Fruit fly (Drosophila melanogaster) whole organism, embryonic: Measurements from ENCODE around the gene CG43221.

Experiments used
- ATbp ChIP-seq: fragments of 200-800 bp; sonication (Bioruptor generic); optimal IDR thresholded peaks from 2 replicates; lab custom pipeline; 2017; ENCODE audit warnings: missing biosample characterization, mild to moderate bottlenecking, missing genetic modification characterization, missing genetic modification reagents
- Adf1 ChIP-seq: fragments of 200-800 bp; sonication (Bioruptor generic); IDR thresholded peaks from 2 replicates; pipeline ENCODE4 v1.3.6; 2022; ENCODE audit warnings: missing biosample characterization, missing genetic modification characterization
- Atf-2 ChIP-seq: fragments of 200-800 bp; sonication (Bioruptor generic); optimal IDR thresholded peaks from 2 replicates; lab custom pipeline; 2016; ENCODE audit warnings: missing biosample characterization, missing genetic modification characterization
- BtbVII ChIP-seq: fragments of 200-800 bp; sonication (Bioruptor generic); optimal IDR thresholded peaks from 3 replicates; lab custom pipeline; 2017; ENCODE audit warnings: missing biosample characterization, mild to moderate bottlenecking, missing genetic modification characterization
- CG11695 ChIP-seq: fragments of 200-800 bp; sonication (Bioruptor generic); IDR thresholded peaks from 3 replicates; pipeline ENCODE4 v1.3.6; 2022; ENCODE audit warnings: missing biosample characterization, missing genetic modification characterization
- CG12071 ChIP-seq: fragments of 200-800 bp; sonication (Bioruptor generic); optimal IDR thresholded peaks from 3 replicates; lab custom pipeline; 2018; ENCODE audit warnings: missing biosample characterization, mild to moderate bottlenecking, missing genetic modification characterization
- CG14965 ChIP-seq: fragments of 200-800 bp; sonication (Bioruptor generic); optimal IDR thresholded peaks from 2 replicates; lab custom pipeline; 2016; ENCODE audit warnings: missing biosample characterization, missing genetic modification characterization, borderline replicate concordance
- CG15601 ChIP-seq: fragments of 200-800 bp; sonication (Bioruptor generic); optimal IDR thresholded peaks from 3 replicates; lab custom pipeline; 2019; ENCODE audit warnings: missing biosample characterization, mild to moderate bottlenecking, missing genetic modification characterization, moderate library complexity
- CG18599 ChIP-seq: fragments of 200-800 bp; sonication (Bioruptor generic); optimal IDR thresholded peaks from 3 replicates; lab custom pipeline; 2017; ENCODE audit warnings: missing biosample characterization, missing genetic modification characterization, mild to moderate bottlenecking, moderate library complexity, missing genetic modification reagents
- CG18619 ChIP-seq: fragments of 200-800 bp; sonication (Bioruptor generic); optimal IDR thresholded peaks from 3 replicates; lab custom pipeline; 2017; ENCODE audit warnings: missing biosample characterization, mild to moderate bottlenecking, missing genetic modification characterization
- CG32532 ChIP-seq: fragments of 200-800 bp; sonication (Bioruptor generic); IDR thresholded peaks from 2 replicates; pipeline ENCODE4 v1.3.6; 2022; ENCODE audit warnings: missing biosample characterization, missing genetic modification characterization
- CG32767 ChIP-seq: fragments of 200-800 bp; sonication (Bioruptor generic); IDR thresholded peaks from 2 replicates; pipeline ENCODE4 v1.3.6; 2022; ENCODE audit warnings: missing biosample characterization, missing genetic modification characterization
- CG34376 ChIP-seq: fragments of 200-800 bp; sonication (Bioruptor generic); optimal IDR thresholded peaks from 2 replicates; lab custom pipeline; 2018; ENCODE audit warnings: missing biosample characterization, mild to moderate bottlenecking, missing genetic modification characterization
- CG3995 ChIP-seq: fragments of 200-800 bp; sonication (Bioruptor generic); optimal IDR thresholded peaks from 3 replicates; lab custom pipeline; 2016; ENCODE audit warnings: missing biosample characterization, missing genetic modification characterization
- CG4282 ChIP-seq: fragments of 200-800 bp; sonication (Bioruptor generic); optimal IDR thresholded peaks from 2 replicates; lab custom pipeline; 2016; ENCODE audit warnings: missing biosample characterization, missing genetic modification characterization
- CG43689 ChIP-seq: fragments of 200-800 bp; sonication (Bioruptor generic); IDR thresholded peaks from 2 replicates; pipeline ENCODE4 v1.3.6; 2022; ENCODE audit warnings: missing biosample characterization, missing genetic modification characterization
- CG6854 ChIP-seq: fragments of 200-800 bp; sonication (Bioruptor generic); optimal IDR thresholded peaks from 3 replicates; lab custom pipeline; 2017; ENCODE audit warnings: missing biosample characterization, mild to moderate bottlenecking, missing genetic modification characterization
- CG7987 ChIP-seq: fragments of 200-800 bp; sonication (Bioruptor generic); optimal IDR thresholded peaks from 2 replicates; lab custom pipeline; 2018; ENCODE audit warnings: missing biosample characterization, mild to moderate bottlenecking, missing genetic modification characterization, moderate library complexity
- CkIIα-i1 ChIP-seq: fragments of 200-800 bp; sonication (Bioruptor generic); IDR thresholded peaks from 2 replicates; pipeline ENCODE4 v1.3.6; 2022; ENCODE audit warnings: missing biosample characterization, missing genetic modification characterization
- CoRest ChIP-seq: fragments of 200-800 bp; sonication (Bioruptor generic); optimal IDR thresholded peaks from 3 replicates; lab custom pipeline; 2018; ENCODE audit warnings: missing biosample characterization, mild to moderate bottlenecking, missing genetic modification characterization, moderate library complexity
- Dfd ChIP-seq, 2 experiments: fragments of >200 bp; optimal IDR thresholded peaks; 2 replicates each; lab custom pipeline; 2017; ENCODE audit warnings: missing biosample characterization in 2 of 2, missing genetic modification characterization in 2 of 2
- Doc3 ChIP-seq: fragments of 200-800 bp; sonication (Bioruptor generic); IDR thresholded peaks from 3 replicates; pipeline ENCODE4 v1.3.6; 2022; ENCODE audit warnings: missing biosample characterization, missing genetic modification characterization; ENCODE audit not compliant: partially characterized antibody
- Eip74EF ChIP-seq, 2 experiments: fragments of 200-800 bp in 1 of 2; fragments of >200 bp in 1 of 2; sonication (Bioruptor generic) in 1 of 2; optimal IDR thresholded peaks; 2 replicates each; lab custom pipeline; 2017 to 2019; ENCODE audit warnings: missing biosample characterization in 2 of 2, missing genetic modification characterization in 2 of 2, mild to moderate bottlenecking in 1 of 2, moderate library complexity in 1 of 2
- Ets65A ChIP-seq: fragments of 200-800 bp; sonication (Bioruptor generic); peaks from one replicate; lab custom pipeline; 2016; ENCODE audit warnings: missing biosample characterization, missing genetic modification characterization
- Hr51 ChIP-seq, 2 experiments: fragments of 200-800 bp; sonication (Bioruptor generic); optimal IDR thresholded peaks; 2 replicates in 1 of 2; 3 replicates in 1 of 2; lab custom pipeline; 2016 to 2018; ENCODE audit warnings: missing biosample characterization in 2 of 2, missing genetic modification characterization in 2 of 2, mild to moderate bottlenecking in 1 of 2, moderate library complexity in 1 of 2
- Lpt ChIP-seq: fragments of >200 bp; optimal IDR thresholded peaks from 2 replicates; lab custom pipeline; 2018; ENCODE audit warnings: missing biosample characterization, missing genetic modification characterization
- MESR4 ChIP-seq: fragments of 200-800 bp; sonication (Bioruptor generic); optimal IDR thresholded peaks from 2 replicates; lab custom pipeline; 2018; ENCODE audit warnings: missing biosample characterization, mild to moderate bottlenecking, missing genetic modification characterization, moderate library complexity
- Rx ChIP-seq: fragments of 200-800 bp; sonication (Bioruptor generic); IDR thresholded peaks from 2 replicates; pipeline ENCODE4 v1.3.6; 2022; ENCODE audit warnings: missing biosample characterization, missing genetic modification characterization
- ase ChIP-seq: fragments of 200-800 bp; sonication (Bioruptor generic); IDR thresholded peaks from 3 replicates; pipeline ENCODE4 v1.3.6; 2022; ENCODE audit warnings: missing biosample characterization, missing genetic modification characterization
- bcd ChIP-seq: fragments of 200-800 bp; sonication (Bioruptor generic); optimal IDR thresholded peaks from 2 replicates; lab custom pipeline; 2017; ENCODE audit warnings: missing biosample characterization, mild to moderate bottlenecking, missing genetic modification characterization
- chn ChIP-seq: fragments of 200-800 bp; sonication (Bioruptor generic); optimal IDR thresholded peaks from 2 replicates; lab custom pipeline; 2016; ENCODE audit warnings: missing biosample characterization, missing genetic modification characterization
- crp ChIP-seq, 2 experiments: fragments of 200-800 bp; sonication (Bioruptor generic); optimal IDR thresholded peaks; 2 replicates in 1 of 2; 3 replicates in 1 of 2; lab custom pipeline; 2017; ENCODE audit warnings: missing biosample characterization in 2 of 2, missing genetic modification characterization in 2 of 2, mild to moderate bottlenecking in 1 of 2, moderate library complexity in 1 of 2
- dm ChIP-seq: fragments of 200-800 bp; sonication (Bioruptor generic); optimal IDR thresholded peaks from 3 replicates; lab custom pipeline; 2016; ENCODE audit warnings: missing biosample characterization, missing genetic modification characterization
- dmrt99B ChIP-seq: fragments of 200-800 bp; sonication (Bioruptor generic); optimal IDR thresholded peaks from 2 replicates; lab custom pipeline; 2018; ENCODE audit warnings: missing biosample characterization, mild to moderate bottlenecking, missing genetic modification characterization, moderate library complexity
- ftz-f1 ChIP-seq: fragments of 200-800 bp; sonication (Bioruptor generic); optimal IDR thresholded peaks from 2 replicates; lab custom pipeline; 2016; ENCODE audit warnings: missing biosample characterization, missing genetic modification characterization
- gem ChIP-seq: fragments of 200-800 bp; sonication (Bioruptor generic); optimal IDR thresholded peaks from 2 replicates; lab custom pipeline; 2019; ENCODE audit warnings: missing biosample characterization, mild to moderate bottlenecking, missing genetic modification characterization, moderate library complexity
- grn ChIP-seq: fragments of 200-800 bp; sonication (Bioruptor generic); optimal IDR thresholded peaks from 3 replicates; lab custom pipeline; 2017; ENCODE audit warnings: missing biosample characterization, missing genetic modification characterization
- ken ChIP-seq: fragments of 200-800 bp; sonication (Bioruptor generic); IDR thresholded peaks from 3 replicates; pipeline ENCODE4 v1.3.6; 2022; ENCODE audit warnings: missing biosample characterization, missing genetic modification characterization
- lab ChIP-seq: fragments of 200-800 bp; sonication (Bioruptor generic); optimal IDR thresholded peaks from 3 replicates; lab custom pipeline; 2017; ENCODE audit warnings: missing biosample characterization, missing genetic modification characterization, mild to moderate bottlenecking, moderate library complexity, missing genetic modification reagents
- pho ChIP-seq: fragments of 200-800 bp; sonication (Bioruptor generic); optimal IDR thresholded peaks from 2 replicates; lab custom pipeline; 2016; ENCODE audit warnings: missing biosample characterization, missing genetic modification characterization
- ranshi ChIP-seq: fragments of 200-800 bp; sonication (Bioruptor generic); IDR thresholded peaks from 2 replicates; pipeline ENCODE4 v1.3.6; 2022; ENCODE audit warnings: missing biosample characterization, missing genetic modification characterization
- rib ChIP-seq: fragments of 200-800 bp; sonication (Bioruptor generic); IDR thresholded peaks from 2 replicates; pipeline ENCODE4 v1.3.6; 2022; ENCODE audit warnings: missing biosample characterization, missing genetic modification characterization
- ro ChIP-seq: fragments of 200-800 bp; sonication (Bioruptor generic); IDR thresholded peaks from 2 replicates; pipeline ENCODE4 v1.3.6; 2022; ENCODE audit warnings: missing biosample characterization, missing genetic modification characterization
- sens ChIP-seq: fragments of 200-800 bp; sonication (Bioruptor generic); peaks from one replicate; lab custom pipeline; 2016; ENCODE audit warnings: missing biosample characterization, missing genetic modification characterization
- slbo ChIP-seq: fragments of 200-800 bp; sonication (Bioruptor generic); IDR thresholded peaks from 2 replicates; pipeline ENCODE4 v1.3.6; 2022; ENCODE audit warnings: missing biosample characterization, missing genetic modification characterization

CG43221 gene

DNA sequence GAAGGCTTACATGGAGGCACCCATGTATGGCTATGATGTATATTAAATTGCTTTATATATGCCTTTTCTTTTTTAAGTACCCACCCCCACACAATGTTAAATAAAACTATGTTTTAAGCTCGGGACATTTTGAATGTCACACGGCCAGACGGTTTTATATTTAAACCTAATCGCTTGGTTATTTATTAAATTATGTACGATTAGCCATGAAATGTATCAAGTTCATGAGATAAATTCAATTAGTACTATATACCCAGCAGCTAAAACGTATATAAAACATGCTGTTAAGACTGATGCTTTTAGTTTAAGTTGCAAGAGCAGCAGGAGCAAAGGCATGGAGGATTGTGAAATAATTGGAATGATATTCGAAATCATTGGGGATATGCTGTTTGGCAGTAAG is at the start of gene CG43221, which contains the start of gene CG43645:
TSS of gene CG43221 (plus strand) at position 301 of the 400 bp plus-strand sequence.
TSS of gene CG43645 (plus strand) at position 301 of the 400 bp plus-strand sequence.
- TF ChIP-seq gem (tag; lab: Kevin White, UChicago) (no peak), sens (GFP tag; lab: Kevin White, UChicago) (peak; percentile 4)
- TF ChIP-seq, all 482 proteins: peak for 1

DNA sequence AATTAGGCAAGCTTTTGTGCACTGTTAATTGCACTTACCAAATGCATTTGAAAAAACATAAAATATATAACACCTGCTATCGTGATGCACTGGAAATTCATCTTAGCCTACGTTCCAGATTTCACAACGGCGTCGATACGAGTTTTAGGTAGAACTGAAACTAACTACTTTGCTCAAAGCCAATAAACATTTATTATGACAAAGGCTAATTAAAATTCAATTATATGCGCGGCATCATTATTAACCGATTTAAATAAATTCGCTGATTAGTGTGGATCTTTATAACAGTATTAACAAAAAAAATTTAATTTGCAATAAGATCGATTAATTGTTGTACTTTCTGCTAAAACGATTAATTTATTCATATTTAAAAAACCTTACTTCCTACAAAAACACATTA is 49.1 kb upstream of the CG43221 start, which contains the start of gene CG33928:
TSS of gene CG33928 (minus strand) at position 101 of the 400 bp plus-strand sequence.
- no peak for TF ChIP-seq Eip74EF (GFP tag; optimal IDR thresholded peaks at IDR 0.05; lab: Kevin White, UChicago)
- no peak for TF ChIP-seq CG14965 (GFP tag; lab: Kevin White, UChicago)
- TF ChIP-seq ken (GFP tag; lab: Robert Waterston, UW): no peak
- TF ChIP-seq CG18599 (GFP tag; lab: Kevin White, UChicago): no peak
- no peak for TF ChIP-seq grn (GFP tag; lab: Kevin White, UChicago)
- no peak for TF ChIP-seq bcd
- TF ChIP-seq ase: no peak
- TF ChIP-seq rib (GFP tag; lab: Robert Waterston, UW): no peak
- TF ChIP-seq dm (GFP tag; lab: Kevin White, UChicago): no peak
- TF ChIP-seq BtbVII: no peak
- no peak for TF ChIP-seq CG32767 (GFP tag; lab: Robert Waterston, UW)
- no peak for TF ChIP-seq CG32532 (GFP tag; lab: Robert Waterston, UW)
- no peak for TF ChIP-seq CG11695 (GFP tag; lab: Robert Waterston, UW)

DNA sequence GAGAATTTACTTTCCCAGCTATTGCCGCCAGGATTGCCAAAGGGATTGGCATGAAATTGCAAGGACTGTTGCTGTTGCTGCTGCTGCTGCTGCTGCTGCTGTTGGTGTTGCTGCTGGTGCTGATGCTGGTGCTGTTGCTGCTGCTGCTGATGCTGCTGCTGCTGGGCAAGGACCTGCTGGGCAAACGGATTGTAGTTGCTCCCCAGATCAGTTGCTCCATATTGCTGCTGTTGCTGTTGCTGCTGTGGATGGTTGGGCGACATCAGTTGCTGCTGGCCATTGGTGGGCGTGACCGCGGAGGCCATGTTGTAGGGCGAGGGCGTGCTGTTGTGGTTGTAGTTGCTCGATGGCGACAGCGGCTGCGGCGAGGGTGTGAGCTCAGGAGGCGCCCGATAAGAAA is 48.0 kb upstream of the CG43221 start:
- TF ChIP-seq Lpt (GFP tag; lab: Kevin White, UChicago) (no peak), Ets65A (peak; percentile 45), chn (GFP tag; lab: Kevin White, UChicago) (no peak), Dfd (GFP tag; optimal IDR thresholded peaks at IDR 0.05; lab: Kevin White, UChicago) (peak in 1 of 2 experiments; percentile 85), CG34376 (GFP tag; lab: Kevin White, UChicago) (no peak)

DNA sequence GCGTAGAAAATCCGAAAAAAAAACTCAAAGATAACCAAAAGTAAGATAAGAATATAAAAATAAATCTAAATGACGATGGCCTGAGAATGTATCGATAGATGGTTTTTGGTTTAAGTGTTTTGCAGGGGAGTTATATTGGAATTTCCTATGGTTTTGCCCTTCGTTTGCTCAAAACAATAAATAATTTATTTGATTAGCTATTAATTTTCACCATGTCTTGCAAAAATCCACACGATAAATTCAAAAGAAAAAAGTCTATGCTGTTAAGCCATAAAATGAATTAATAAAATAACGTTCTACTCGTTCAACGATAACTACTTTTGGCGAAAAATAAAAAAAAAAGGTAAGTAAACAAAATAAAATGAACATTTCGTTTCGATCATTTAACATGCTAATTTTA is 38.5 kb upstream of the CG43221 start:
- no peak for TF ChIP-seq CoRest (tag; lab: Kevin White, UChicago)
- TF ChIP-seq CG6854 (GFP tag; lab: Kevin White, UChicago): no peak
- no peak for TF ChIP-seq slbo
- TF ChIP-seq crp (GFP tag; optimal IDR thresholded peaks at IDR 0.05; lab: Kevin White, UChicago): no peak
- peak; percentile 22 for TF ChIP-seq sens (GFP tag; lab: Kevin White, UChicago)
- TF ChIP-seq CkIIα-i1 (GFP tag; lab: Robert Waterston, UW): no peak

DNA sequence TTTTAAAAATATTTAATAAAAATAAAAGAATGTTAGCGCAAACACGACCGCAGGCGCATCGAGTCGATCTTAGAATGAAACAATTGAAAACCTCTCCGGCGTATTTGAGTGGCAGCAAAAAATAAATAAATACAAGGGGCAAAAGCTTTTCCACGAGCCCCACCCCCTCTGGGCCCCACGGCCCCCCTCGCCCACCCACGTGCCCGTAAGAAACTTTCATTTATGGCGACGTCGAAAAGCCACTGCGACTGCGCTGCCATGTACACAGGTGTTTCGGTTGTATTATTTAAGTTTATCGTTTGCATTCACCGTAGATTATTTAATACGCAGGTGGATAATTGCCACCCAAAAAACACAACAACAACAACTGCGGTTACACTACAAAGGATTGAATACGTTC is 37.1 kb upstream of the CG43221 start:
- peak; percentile 26 for TF ChIP-seq ATbp (GFP tag; lab: Kevin White, UChicago)
- no peak for TF ChIP-seq CG3995 (GFP tag; lab: Kevin White, UChicago)
- peak; percentile 49 for TF ChIP-seq lab (GFP tag; lab: Kevin White, UChicago)
- no peak for TF ChIP-seq dmrt99B (tag; lab: Kevin White, UChicago)
- no peak for TF ChIP-seq Doc3 (GFP tag; lab: Robert Waterston, UW)
- peak; percentile 12 for TF ChIP-seq CG12071 (GFP tag; lab: Kevin White, UChicago)
- TF ChIP-seq ranshi (GFP tag; lab: Robert Waterston, UW): no peak; the same call in 1 of the 2 replicates
- no peak for TF ChIP-seq CG18619
- TF ChIP-seq ftz-f1 (GFP tag; lab: Kevin White, UChicago): no peak
- TF ChIP-seq CG15601 (tag; lab: Kevin White, UChicago): no peak
- no peak for TF ChIP-seq MESR4 (GFP tag; lab: Kevin White, UChicago)
- no peak for TF ChIP-seq ro
- no peak for TF ChIP-seq CG43689 (GFP tag; lab: Robert Waterston, UW)
- no peak for TF ChIP-seq CG4282 (GFP tag; lab: Kevin White, UChicago)
- TF ChIP-seq Adf1 (GFP tag; lab: Robert Waterston, UW): peak; percentile 80
- no peak for TF ChIP-seq Rx (GFP tag; lab: Robert Waterston, UW)
- no peak for TF ChIP-seq pho (GFP tag; lab: Kevin White, UChicago)
- TF ChIP-seq CG7987 (GFP tag; lab: Kevin White, UChicago): no peak
- TF ChIP-seq Hr51 (GFP tag; optimal IDR thresholded peaks at IDR 0.05; lab: Kevin White, UChicago): no peak
- TF ChIP-seq Atf-2 (GFP tag; lab: Kevin White, UChicago): no peak
